Fruit fly (Drosophila melanogaster) whole organism, wandering third instar larva: Measurements from ENCODE around the gene NijA.

Source experiments
- GATAd ChIP-seq: sonication (Bioruptor generic); optimal IDR thresholded peaks from 2 replicates; lab custom pipeline; 2016; ENCODE audit warnings: missing biosample characterization, missing genetic modification characterization
- HLH106 ChIP-seq: fragments of 200-800 bp; optimal IDR thresholded peaks from 3 replicates; lab custom pipeline; 2019; ENCODE audit warnings: missing biosample characterization, mild to moderate bottlenecking, missing genetic modification characterization, moderate library complexity
- N ChIP-seq: fragments of >200 bp; optimal IDR thresholded peaks from 2 replicates; lab custom pipeline; 2018; ENCODE audit warnings: missing biosample characterization, missing external identifiers, missing genetic modification characterization
- br ChIP-seq: fragments of 200-800 bp; sonication (Bioruptor generic); optimal IDR thresholded peaks from 2 replicates; lab custom pipeline; 2016; ENCODE audit warnings: missing biosample characterization, missing genetic modification characterization
- fru ChIP-seq: fragments of 200-800 bp; sonication (Bioruptor generic); optimal IDR thresholded peaks from 3 replicates; lab custom pipeline; 2016; ENCODE audit warnings: missing biosample characterization, mild to moderate bottlenecking, missing genetic modification characterization
- jim ChIP-seq: fragments of 175-275, 200-325 bp; sonication (Bioruptor generic); optimal IDR thresholded peaks from 2 replicates; lab custom pipeline; 2016; ENCODE audit warnings: missing biosample characterization, mild to moderate bottlenecking, missing genetic modification characterization
- psq ChIP-seq: fragments of 200-800 bp; sonication (Bioruptor generic); optimal IDR thresholded peaks from 3 replicates; lab custom pipeline; 2017; ENCODE audit warnings: missing biosample characterization, mild to moderate bottlenecking, missing genetic modification characterization, moderate library complexity
- usp ChIP-seq: fragments of >200 bp; optimal IDR thresholded peaks from 2 replicates; lab custom pipeline; 2017; ENCODE audit warnings: missing biosample characterization, missing genetic modification characterization

DNA sequence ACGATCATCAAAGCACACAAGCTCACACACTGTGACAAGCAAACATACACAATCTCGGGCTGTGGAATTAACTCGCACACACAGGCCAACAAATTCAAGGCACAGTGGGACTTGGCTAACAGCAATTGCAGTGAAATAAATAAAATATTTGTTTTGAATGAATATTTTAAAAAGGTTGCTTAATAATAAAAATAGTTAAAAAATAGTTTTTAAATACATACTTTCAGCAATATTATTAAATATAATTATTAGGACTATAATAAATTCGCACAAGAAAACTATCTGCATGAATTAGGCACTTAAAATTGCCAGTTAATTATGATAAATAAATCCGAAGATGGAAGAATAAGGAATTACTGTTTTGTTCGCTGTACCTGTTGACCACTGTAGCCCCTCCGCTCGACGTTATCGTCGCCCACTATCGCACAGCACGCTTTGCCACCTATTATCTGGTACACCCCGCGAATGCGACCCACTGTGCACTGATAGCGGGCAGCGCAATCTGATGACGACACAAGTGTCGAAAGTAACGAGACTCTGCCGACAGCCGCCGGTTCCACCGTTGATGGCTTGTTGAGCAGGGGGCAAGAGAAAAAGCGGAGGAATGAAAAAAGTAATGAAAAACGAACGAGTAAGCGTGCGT, 13.8 kb downstream of the NijA start:
- TF ChIP-seq usp (GFP tag; lab: Kevin White, UChicago), result no peak
- TF ChIP-seq br, result peak; percentile 87
- no peak for TF ChIP-seq N (GFP tag; lab: Kevin White, UChicago)
- peak; percentile 94 for TF ChIP-seq fru
- TF ChIP-seq psq (GFP tag; lab: Kevin White, UChicago), result peak; percentile 97
- peak; percentile 93 for TF ChIP-seq jim (GFP tag; lab: Kevin White, UChicago)
- TF ChIP-seq GATAd (GFP tag; lab: Kevin White, UChicago), result peak; percentile 68
- peak; percentile 97 for TF ChIP-seq HLH106 (tag; lab: Kevin White, UChicago)
